Worm (Caenorhabditis elegans): ENCODE measurements around the gene cox-6B.

Gene cox-6B

DNA sequence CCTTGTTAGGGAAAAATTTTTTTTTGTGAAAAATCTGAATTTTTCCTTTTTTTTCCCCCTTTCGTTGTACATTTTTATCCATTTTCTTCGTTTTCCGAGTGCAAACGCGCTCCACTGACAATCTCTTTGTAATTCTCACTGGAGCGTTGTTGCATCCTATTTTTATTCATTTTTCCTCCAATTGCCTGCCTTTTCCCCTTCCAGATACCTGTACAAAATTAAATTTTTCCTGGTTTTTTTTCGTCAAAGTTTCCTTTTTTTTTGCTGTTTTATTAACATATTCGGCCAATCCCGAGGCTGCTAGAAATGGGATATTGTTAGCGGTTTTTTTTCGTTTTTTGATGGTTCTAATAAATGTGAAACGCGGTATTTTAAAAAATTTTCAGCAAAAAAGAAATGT lies 111.9 kb downstream of the cox-6B start:
- no peak for TF ChIP-seq elt-4 (tag; optimal IDR thresholded peaks at IDR 0.05)
- TF ChIP-seq C38D4.7 (GFP tag; optimal IDR thresholded peaks at IDR 0.05), result no peak

DNA sequence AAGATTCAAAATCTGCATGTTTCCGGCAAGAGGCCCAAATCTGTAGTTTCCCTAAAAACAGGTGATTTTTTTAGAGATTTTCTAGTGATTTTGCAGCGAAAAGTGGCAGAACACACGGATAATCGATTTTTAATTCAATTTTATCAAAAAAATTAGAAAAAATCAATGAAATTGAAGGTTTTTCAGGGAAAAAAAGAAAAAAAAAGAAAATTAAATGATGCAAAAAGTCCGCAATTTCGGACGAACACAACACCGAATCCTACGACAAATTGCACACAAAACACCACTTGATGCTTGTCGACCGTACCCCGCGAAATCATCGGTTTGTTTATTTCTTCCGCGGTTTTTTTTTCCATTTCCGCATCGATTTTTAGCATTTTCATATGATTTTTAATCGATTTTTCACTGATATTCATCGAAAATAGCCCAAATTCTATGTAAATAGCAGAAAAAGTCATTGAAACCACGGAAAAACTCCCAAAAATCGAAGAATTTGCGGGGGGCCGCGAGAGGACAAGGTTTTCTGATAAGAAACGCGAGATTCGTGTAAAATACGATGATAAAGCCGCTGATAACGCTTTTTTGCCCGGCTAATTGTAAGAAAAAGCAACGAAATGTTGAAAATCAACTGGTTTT lies 115.6 kb downstream of the cox-6B start, which contains the start of gene tufm-1:
Gene tufm-1, minus strand, starts transcription at position 51 of the 636 bp plus-strand sequence.
- no peak for TF ChIP-seq ref-2 (tag; optimal IDR thresholded peaks at IDR 0.05)
- TF ChIP-seq nfya-1 (tag; optimal IDR thresholded peaks at IDR 0.05), result peak; percentile 61
- no peak for TF ChIP-seq K02D7.2 (tag; optimal IDR thresholded peaks at IDR 0.05)
- peak; percentile 19 for TF ChIP-seq ceh-31 (tag; optimal IDR thresholded peaks at IDR 0.05)
- TF ChIP-seq ceh-45 (GFP tag; IDR thresholded peaks at IDR 0.05), result no peak
- no peak for TF ChIP-seq fkh-10 (GFP tag; optimal IDR thresholded peaks at IDR 0.05)
- TF ChIP-seq unc-55 (GFP tag; optimal IDR thresholded peaks at IDR 0.05), result no peak
- peak; percentile 80 for TF ChIP-seq unc-42 (tag; optimal IDR thresholded peaks at IDR 0.05)
- no peak for TF ChIP-seq pha-2 (tag; optimal IDR thresholded peaks at IDR 0.05)
- peak; percentile 61 for TF ChIP-seq elt-2 (tag; optimal IDR thresholded peaks at IDR 0.05)

DNA sequence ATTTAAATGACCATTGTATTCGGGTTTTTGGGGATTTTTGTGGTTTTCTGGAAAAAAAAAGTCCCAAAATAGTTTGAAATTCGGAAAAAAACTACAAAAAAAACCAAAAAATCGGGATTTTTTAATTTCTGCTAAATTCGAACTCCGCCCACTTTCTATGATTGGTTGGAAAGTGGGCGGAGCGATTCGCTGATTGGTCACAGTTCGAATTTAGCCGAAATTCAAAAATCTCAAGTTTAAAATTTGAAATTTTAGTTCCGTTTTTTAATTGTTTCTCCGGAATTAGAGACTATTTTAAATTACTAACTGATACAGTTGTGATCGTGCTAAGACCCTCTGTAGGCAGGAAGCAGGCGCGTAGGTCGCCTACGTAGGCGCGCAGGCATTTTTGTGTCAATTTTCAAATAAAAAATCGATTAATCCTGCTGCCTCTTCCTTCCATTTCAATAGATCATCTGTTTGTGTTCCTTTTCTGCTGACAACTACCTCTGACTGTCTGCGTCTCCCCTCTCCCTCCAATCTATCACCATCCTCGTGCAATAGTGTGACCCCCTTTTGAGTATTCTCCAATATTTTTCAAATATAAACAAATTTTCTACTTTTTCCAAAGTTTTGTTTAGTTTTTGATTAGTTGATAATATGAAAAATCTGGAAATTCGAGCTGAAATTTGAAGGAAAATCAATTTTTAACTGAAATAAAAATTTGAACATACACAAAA lies 116.9 kb downstream of the cox-6B start:
- TF ChIP-seq C08G9.2 (tag; optimal IDR thresholded peaks at IDR 0.05), result no peak
- peak; percentile 8 for TF ChIP-seq ceh-48 (tag; optimal IDR thresholded peaks at IDR 0.05)
- peak; percentile 89 for TF ChIP-seq nfya-1 (tag; optimal IDR thresholded peaks at IDR 0.05)

DNA sequence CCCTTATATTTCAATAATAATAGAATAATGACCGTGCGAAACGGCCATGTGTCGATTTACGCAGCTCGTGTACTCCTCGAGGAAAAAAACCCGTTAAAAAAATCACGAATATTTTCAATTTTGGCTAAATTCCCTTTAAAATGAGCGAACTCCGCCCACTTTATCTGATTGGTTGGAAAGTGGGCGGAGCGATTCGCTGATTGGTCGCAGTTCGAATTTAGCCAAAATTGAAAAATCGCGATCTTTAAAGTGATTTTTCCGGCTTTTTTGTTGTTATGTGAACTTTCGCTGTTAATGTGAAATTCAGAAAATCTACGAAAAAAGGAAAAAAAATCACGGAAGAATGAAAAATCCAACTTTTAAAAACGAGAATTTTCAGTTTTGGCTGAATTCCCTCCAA lies 118.4 kb downstream of the cox-6B start:
- TF ChIP-seq nfya-1 (tag; optimal IDR thresholded peaks at IDR 0.05), result peak; percentile 71
- TF ChIP-seq rnt-1 (tag; optimal IDR thresholded peaks at IDR 0.05), result no peak

DNA sequence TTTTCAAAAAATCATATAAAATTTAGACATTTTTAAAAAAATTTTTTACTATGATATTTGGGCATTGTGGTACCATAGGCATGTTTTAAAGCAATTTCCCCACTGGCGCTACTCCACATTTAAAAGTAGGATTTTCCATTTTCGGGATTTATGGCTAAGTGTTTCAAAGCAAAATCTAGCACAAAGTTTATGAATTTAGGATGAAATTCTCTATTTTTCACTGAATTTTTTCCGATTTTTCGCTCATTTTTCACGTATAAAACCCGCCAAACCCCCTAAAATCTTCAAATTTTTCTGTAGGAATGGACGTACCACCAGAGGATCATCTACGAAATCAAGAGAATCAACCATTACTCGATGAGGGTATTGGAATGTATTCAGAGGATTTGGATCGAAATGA lies 119.5 kb downstream of the cox-6B start, which contains the start of gene pipp-4P:
Gene pipp-4P, plus strand, starts transcription at position 301 of the 400 bp plus-strand sequence.
- TF ChIP-seq unc-86 (tag; optimal IDR thresholded peaks at IDR 0.05) (no peak), ceh-18 (tag; optimal IDR thresholded peaks at IDR 0.05) (no peak), ceh-14 (tag; optimal IDR thresholded peaks at IDR 0.05) (no peak), sdc-2 (tag; optimal IDR thresholded peaks at IDR 0.05) (no peak), fax-1 (tag; optimal IDR thresholded peaks at IDR 0.05) (no peak), sox-4 (tag; optimal IDR thresholded peaks at IDR 0.05) (no peak), npax-4 (tag; optimal IDR thresholded peaks at IDR 0.05) (no peak), K02D7.2 (tag; optimal IDR thresholded peaks at IDR 0.05) (no peak), pha-4 (tag; optimal IDR thresholded peaks at IDR 0.05) (no peak), tbx-7 (tag; optimal IDR thresholded peaks at IDR 0.05) (no peak)

DNA sequence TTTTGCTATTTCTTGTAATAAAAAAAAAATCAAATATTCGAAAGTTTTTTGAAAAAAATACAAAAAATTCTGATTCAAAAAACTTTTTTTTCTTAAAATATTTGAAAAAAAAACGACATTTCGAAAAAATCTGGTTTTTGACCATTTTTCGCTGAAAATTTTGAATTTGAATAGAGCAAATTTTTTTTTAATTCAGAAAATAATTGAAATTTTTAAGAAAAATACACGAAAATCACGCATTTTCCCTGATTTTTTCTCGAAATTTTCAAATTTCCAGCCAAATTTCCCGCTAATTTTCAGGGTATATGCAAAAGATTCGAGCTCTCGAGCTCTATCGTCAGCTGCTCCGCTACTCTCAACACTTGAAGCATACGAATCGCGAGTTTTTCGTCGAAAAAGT lies 127.3 kb downstream of the cox-6B start, which contains the start of gene Y71H2AM.1:
Gene Y71H2AM.1, plus strand, starts transcription at position 301 of the 400 bp plus-strand sequence.
- TF ChIP-seq ceh-34 (tag; optimal IDR thresholded peaks at IDR 0.05), result no peak
- no peak for TF ChIP-seq nhr-232 (tag; optimal IDR thresholded peaks at IDR 0.05)
- no peak for TF ChIP-seq che-1 (tag; optimal IDR thresholded peaks at IDR 0.05)
- TF ChIP-seq unc-3 (GFP tag; conservative IDR thresholded peaks at IDR 0.05), result no peak
- no peak for TF ChIP-seq unc-3 (tag; optimal IDR thresholded peaks at IDR 0.05)
- no peak for TF ChIP-seq pha-4 (tag; optimal IDR thresholded peaks at IDR 0.05)
- TF ChIP-seq hlh-15 (tag; optimal IDR thresholded peaks at IDR 0.05), result no peak
- no peak for TF ChIP-seq npax-4 (tag; optimal IDR thresholded peaks at IDR 0.05)
- TF ChIP-seq ceh-18 (tag; optimal IDR thresholded peaks at IDR 0.05), result no peak
- TF ChIP-seq ets-4 (tag; optimal IDR thresholded peaks at IDR 0.05), result no peak
